Worm (Caenorhabditis elegans): ENCODE measurements around the gene cas-1.

cas-1 gene

ce11 chrX:16770919-16771318, 42.5 kb downstream of the cas-1 start (continued):
- no peak for TF ChIP-seq nhr-27 (tag; optimal IDR thresholded peaks at IDR 0.05)

ce11 chrX:16770398-16770797, 43.1 kb downstream of the cas-1 start, which contains the start of gene mct-6:
Gene mct-6, minus strand, starts transcription at chrX:16770498.
- TF ChIP-seq dpl-1 (GFP tag; optimal IDR thresholded peaks at IDR 0.05) (no peak), B0336.3 (GFP tag; IDR thresholded peaks at IDR 0.05) (no peak), C17E4.6 (GFP tag; IDR thresholded peaks at IDR 0.05) (no peak), bed-1 (GFP tag; IDR thresholded peaks at IDR 0.05) (no peak), zim-3 (tag; optimal IDR thresholded peaks at IDR 0.05) (no peak), him-1 (tag; optimal IDR thresholded peaks at IDR 0.05) (no peak)

ce11 chrX:16762529-16762928, 50.9 kb downstream of the cas-1 start, which contains the start of gene C10E2.1:
Gene C10E2.1, plus strand, starts transcription at chrX:16762829.
- no peak for TF ChIP-seq nhr-120 (GFP tag; IDR thresholded peaks at IDR 0.05)
- no peak for TF ChIP-seq gei-17 (GFP tag; optimal IDR thresholded peaks at IDR 0.05)

All from whole organism, young adult.